Fruit fly (Drosophila melanogaster): ENCODE measurements around the gene Atac1.

Atac1 gene

DNA sequence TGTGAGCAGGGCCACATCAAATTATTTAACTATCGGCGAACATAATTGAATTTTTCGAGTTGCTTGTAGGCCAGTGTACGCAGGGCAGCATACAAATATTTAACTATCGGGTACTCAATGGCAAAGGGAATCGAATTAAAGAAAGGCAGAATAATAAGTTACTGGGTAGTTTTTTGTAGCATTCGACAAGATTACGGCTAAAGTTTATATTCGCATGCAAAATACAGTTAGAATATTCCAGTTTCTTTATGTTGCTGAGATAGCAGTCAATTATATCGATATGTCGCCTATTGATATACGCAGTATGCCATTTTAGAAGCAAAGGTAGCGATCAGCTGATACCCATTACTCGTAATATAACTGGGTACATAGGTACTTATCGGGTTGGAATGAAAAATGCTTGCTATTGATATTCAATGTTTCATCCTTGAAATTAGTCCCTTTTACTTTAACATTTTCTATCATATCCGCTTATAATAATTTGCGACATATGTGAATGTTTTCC, 7.9 kb upstream of the Atac1 start (continued):
- TF ChIP-seq Hsf (GFP tag; optimal IDR thresholded peaks at IDR 0.05) = peak; percentile 59
- no peak for TF ChIP-seq CG18599 (GFP tag; optimal IDR thresholded peaks at IDR 0.05)
- peak; percentile 56; the same call in 1 of the 2 replicates for TF ChIP-seq tna (GFP tag; IDR thresholded peaks at IDR 0.05; ENCODE audit: partially characterized antibody)
- no peak; the same call in 2 of the 3 replicates for TF ChIP-seq CG34422 (GFP tag; IDR thresholded peaks at IDR 0.05)
- peak; percentile 52 for TF ChIP-seq NC2β (GFP tag; optimal IDR thresholded peaks at IDR 0.05)
- TF ChIP-seq ase (GFP tag; IDR thresholded peaks at IDR 0.05) = peak; percentile 4; the same call in 1 of the 3 replicates
- peak; percentile 14 for TF ChIP-seq stwl (tag; optimal IDR thresholded peaks at IDR 0.05)
- TF ChIP-seq CG17385 (GFP tag; optimal IDR thresholded peaks at IDR 0.05) = no peak
- no peak for TF ChIP-seq br (optimal IDR thresholded peaks at IDR 0.05)
- peak; percentile 91 for TF ChIP-seq sna (GFP tag; IDR thresholded peaks at IDR 0.05; ENCODE audit: partially characterized antibody)
- no peak for TF ChIP-seq nau (GFP tag; optimal IDR thresholded peaks at IDR 0.05)
- peak; percentile 28 for TF ChIP-seq CG7786 (GFP tag; optimal IDR thresholded peaks at IDR 0.05)
- TF ChIP-seq chif (GFP tag; optimal IDR thresholded peaks at IDR 0.05) = peak in 1 of 2 experiments; percentile 56
- TF ChIP-seq CG17328 (GFP tag; IDR thresholded peaks at IDR 0.05) = peak; percentile 51
- peak; percentile 49 for TF ChIP-seq Xbp1 (GFP tag; optimal IDR thresholded peaks at IDR 0.05)
- TF ChIP-seq CG17912 (GFP tag; optimal IDR thresholded peaks at IDR 0.05) = peak; percentile 60
- TF ChIP-seq CG10543 (GFP tag; optimal IDR thresholded peaks at IDR 0.05) = no peak
- peak; percentile 24 for TF ChIP-seq CG12659 (GFP tag; optimal IDR thresholded peaks at IDR 0.05)
- peak; percentile 29 for TF ChIP-seq Fer3 (tag; optimal IDR thresholded peaks at IDR 0.05)
- no peak for TF ChIP-seq CG11560 (tag; IDR thresholded peaks at IDR 0.05)
- TF ChIP-seq Elba2 (GFP tag; optimal IDR thresholded peaks at IDR 0.05) = no peak
- peak; percentile 45 for TF ChIP-seq zfh2 (GFP tag; optimal IDR thresholded peaks at IDR 0.05)
- TF ChIP-seq Aef1 (GFP tag; IDR thresholded peaks at IDR 0.05) = no peak; the same call in 2 of the 3 replicates
- peak; percentile 64 for TF ChIP-seq CG34224 (GFP tag; IDR thresholded peaks at IDR 0.05; ENCODE audit: partially characterized antibody)
- TF ChIP-seq CG15514 (GFP tag; optimal IDR thresholded peaks at IDR 0.05) = peak; percentile 4
- peak; percentile 8 for TF ChIP-seq HmgD (GFP tag; optimal IDR thresholded peaks at IDR 0.05)
- TF ChIP-seq CG10147 (GFP tag; optimal IDR thresholded peaks at IDR 0.05) = no peak
- peak; percentile 34 for TF ChIP-seq gcm (GFP tag; optimal IDR thresholded peaks at IDR 0.05)
- TF ChIP-seq CG8359 (GFP tag; optimal IDR thresholded peaks at IDR 0.05; ENCODE audit: borderline replicate concordance) = no peak
- no peak for TF ChIP-seq odd (GFP tag; optimal IDR thresholded peaks at IDR 0.05)
- peak; percentile 48; the same call in 1 of the 3 replicates for TF ChIP-seq dysf (GFP tag; IDR thresholded peaks at IDR 0.05)
- TF ChIP-seq sens-2 (GFP tag; IDR thresholded peaks at IDR 0.05) = no peak
- TF ChIP-seq HmgZ (tag; optimal IDR thresholded peaks at IDR 0.05) = peak; percentile 53
- no peak for TF ChIP-seq CG8478 (optimal IDR thresholded peaks at IDR 0.05)
- no peak for TF ChIP-seq CG3407 (GFP tag; optimal IDR thresholded peaks at IDR 0.05)
- no peak for TF ChIP-seq jing (GFP tag; optimal IDR thresholded peaks at IDR 0.05)
- TF ChIP-seq amos (GFP tag; IDR thresholded peaks at IDR 0.05; ENCODE audit: partially characterized antibody) = peak; percentile 75
- no peak for TF ChIP-seq CG33557 (GFP tag; optimal IDR thresholded peaks at IDR 0.05)
- no peak for TF ChIP-seq stc (GFP tag; IDR thresholded peaks at IDR 0.05)
- TF ChIP-seq MTF-1 (GFP tag; optimal IDR thresholded peaks at IDR 0.05; ENCODE audit: borderline replicate concordance) = no peak
- peak; percentile 12 for TF ChIP-seq CG18476 (GFP tag; optimal IDR thresholded peaks at IDR 0.05)
- 0 out of 2 replicates have a peak, but pooled peaks have one; percentile 18 for TF ChIP-seq chm (GFP tag; IDR thresholded peaks at IDR 0.05)
- peak; percentile 78 for TF ChIP-seq sd (tag; optimal IDR thresholded peaks at IDR 0.05)
- peak; percentile 73 for TF ChIP-seq gro (GFP tag; optimal IDR thresholded peaks at IDR 0.05)
- peak; percentile 15 for TF ChIP-seq gsb-n (tag; optimal IDR thresholded peaks at IDR 0.05)
- peak; percentile 64 for TF ChIP-seq unpg (GFP tag; optimal IDR thresholded peaks at IDR 0.05)
- TF ChIP-seq CG10321 (GFP tag; IDR thresholded peaks at IDR 0.05) = no peak
- TF ChIP-seq chn (GFP tag; optimal IDR thresholded peaks at IDR 0.05) = peak; percentile 43
- TF ChIP-seq Ets97D (GFP tag; optimal IDR thresholded peaks at IDR 0.05) = peak; percentile 49
- TF ChIP-seq maf-S (GFP tag; optimal IDR thresholded peaks at IDR 0.05) = peak; percentile 9
